Fruit fly (Drosophila melanogaster) whole organism: ENCODE measurements around the gene CG34328.

Experiments
- EcR ChIP-seq, 2 experiments: fragments of >200 bp; optimal IDR thresholded peaks; 2 replicates each; lab custom pipeline; 2017; ENCODE audit warnings: missing biosample characterization in 2 of 2, missing genetic modification characterization in 2 of 2, missing genetic modification reagents in 2 of 2
- psq ChIP-seq: fragments of >200 bp; optimal IDR thresholded peaks from 2 replicates; lab custom pipeline; 2017
- usp ChIP-seq: fragments of >200 bp; optimal IDR thresholded peaks from 2 replicates; lab custom pipeline; 2017; ENCODE audit warnings: missing biosample characterization, missing genetic modification characterization, mixed read lengths

DNA sequence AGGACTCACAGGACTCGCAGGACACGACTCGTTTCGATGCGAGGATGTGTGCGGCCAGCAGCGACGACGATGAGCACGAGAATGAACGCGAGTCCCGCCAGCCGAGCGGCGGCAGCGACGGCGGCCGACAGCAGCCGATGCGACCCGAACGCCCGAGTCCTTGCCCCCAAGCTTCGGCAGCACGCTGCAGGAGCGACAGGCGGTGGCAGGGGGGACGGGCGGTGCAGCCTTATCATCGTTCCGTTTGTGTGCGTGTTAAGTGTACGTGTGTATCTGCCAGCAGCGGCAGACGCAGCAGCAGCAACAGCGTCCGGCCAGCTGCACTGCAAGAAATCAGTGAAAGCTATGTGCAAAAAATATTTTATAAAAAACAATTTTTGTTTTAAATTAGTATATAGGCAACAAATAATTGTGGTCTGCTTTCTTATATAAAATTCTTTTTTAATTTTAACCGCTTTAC, 43.7 kb downstream of the CG34328 start, which contains the start of gene kairos:
- TF ChIP-seq psq (lab: Kevin White, UChicago) (no peak), EcR (GFP tag; optimal IDR thresholded peaks at IDR 0.05; lab: Kevin White, UChicago) (no peak), usp (GFP tag; lab: Kevin White, UChicago) (no peak)
